Fruit fly (Drosophila melanogaster): ENCODE results near the gene Notum.

- TF ChIP-seq bab1 (GFP tag; optimal IDR thresholded peaks at IDR 0.05) (no peak), cnc (optimal IDR thresholded peaks at IDR 0.05) (no peak), tj (GFP tag; optimal IDR thresholded peaks at IDR 0.05) (no peak), cic (GFP tag; optimal IDR thresholded peaks at IDR 0.05) (peak; percentile 60), CG7045 (GFP tag; optimal IDR thresholded peaks at IDR 0.05) (no peak), Crg-1 (GFP tag; optimal IDR thresholded peaks at IDR 0.05) (no peak), CG5204 (GFP tag; optimal IDR thresholded peaks at IDR 0.05) (no peak), CG12768 (GFP tag; optimal IDR thresholded peaks at IDR 0.05) (no peak), CG7101 (tag; optimal IDR thresholded peaks at IDR 0.05) (no peak), Hr96 (GFP tag; optimal IDR thresholded peaks at IDR 0.05) (no peak), kay (GFP tag; ENCODE audit: borderline replicate concordance) (no peak), CG1620 (GFP tag; optimal IDR thresholded peaks at IDR 0.05) (no peak), ovo (GFP tag; optimal IDR thresholded peaks at IDR 0.05) (no peak)
These were observed 13.1 kb upstream of the Notum start for dm6 chr3L:16010176-16010575.
